Worm (Caenorhabditis elegans) whole organism, young adult: ENCODE data around the gene K04A8.20.

ENCODE experiments used
- B0035.1 ChIP-seq: sonication (generic microtip); optimal IDR thresholded peaks from 2 replicates; lab custom pipeline; 2016; ENCODE audit warnings: missing genetic modification characterization, mild to moderate bottlenecking, missing compliant biosample characterization, missing genotype, missing genetic modification reagents
- F37B4.10 ChIP-seq: fragments of 200-800 bp; sonication (Bioruptor generic); IDR thresholded peaks from 2 replicates; pipeline ENCODE4 v1.3.6; 2022; ENCODE audit warnings: missing genetic modification characterization, missing compliant biosample characterization
- F39B2.1 ChIP-seq: fragments of 200-800 bp; sonication (Bioruptor generic); IDR thresholded peaks from 2 replicates; pipeline ENCODE4 v1.3.6; 2022; ENCODE audit warnings: missing genetic modification reagents, missing genetic modification characterization, missing compliant biosample characterization
- F52B5.7 ChIP-seq: sonication (generic microtip); optimal IDR thresholded peaks from 2 replicates; lab custom pipeline; 2016; ENCODE audit warnings: mild to moderate bottlenecking, missing genetic modification characterization, missing compliant biosample characterization
- F57C9.4 ChIP-seq: sonication (generic microtip); optimal IDR thresholded peaks from 2 replicates; lab custom pipeline; 2017; ENCODE audit warnings: mild to moderate bottlenecking, missing genetic modification characterization, missing compliant biosample characterization
- K12H6.12 ChIP-seq: fragments of 200-800 bp; sonication (Bioruptor generic); optimal IDR thresholded peaks from 2 replicates; lab custom pipeline; 2018; ENCODE audit warnings: mild to moderate bottlenecking, missing genetic modification characterization, missing compliant biosample characterization
- attf-3 ChIP-seq: fragments of 200-800 bp; sonication (Bioruptor generic); conservative IDR thresholded peaks from 2 replicates; pipeline ENCODE4 v1.3.6; 2022; ENCODE audit warnings: missing genetic modification reagents, missing genetic modification characterization, missing compliant biosample characterization
- bed-1 ChIP-seq: fragments of 200-800 bp; sonication (Bioruptor generic); IDR thresholded peaks from 2 replicates; pipeline ENCODE4 v1.3.6; 2022; ENCODE audit warnings: missing genetic modification reagents, missing genetic modification characterization, missing compliant biosample characterization
- cebp-2 ChIP-seq: fragments of 200-800 bp; sonication (Bioruptor generic); IDR thresholded peaks from 2 replicates; pipeline ENCODE4 v1.3.6; 2022; ENCODE audit warnings: missing genetic modification characterization, missing compliant biosample characterization
- ceh-58 ChIP-seq: fragments of 200-800 bp; sonication (Bioruptor generic); IDR thresholded peaks from 2 replicates; pipeline ENCODE4 v1.3.6; 2022; ENCODE audit warnings: missing genetic modification characterization, missing compliant biosample characterization
- ceh-91 ChIP-seq: fragments of 200-800 bp; sonication (Bioruptor generic); IDR thresholded peaks from 2 replicates; pipeline ENCODE4 v1.3.6; 2022; ENCODE audit warnings: missing genetic modification reagents, missing genetic modification characterization, missing compliant biosample characterization
- die-1 ChIP-seq: sonication (generic microtip); optimal IDR thresholded peaks from 2 replicates; lab custom pipeline; 2016; ENCODE audit warnings: missing genotype, mild to moderate bottlenecking, missing genetic modification characterization, missing compliant biosample characterization
- dox-1 ChIP-seq: fragments of 200-800 bp; sonication (Bioruptor generic); IDR thresholded peaks from 2 replicates; pipeline ENCODE4 v1.3.6; 2022; ENCODE audit warnings: missing genetic modification reagents, missing genetic modification characterization, missing compliant biosample characterization
- egl-18 ChIP-seq: fragments of 200-800 bp; sonication (Bioruptor generic); IDR thresholded peaks from 2 replicates; pipeline ENCODE4 v1.3.6; 2022; ENCODE audit warnings: missing genetic modification reagents, missing genetic modification characterization, missing compliant biosample characterization
- hmg-1.2 ChIP-seq: fragments of 200-800 bp; sonication (Bioruptor generic); IDR thresholded peaks from 2 replicates; pipeline ENCODE4 v1.3.6; 2022; ENCODE audit warnings: missing genetic modification reagents, missing genetic modification characterization, missing compliant biosample characterization
- hmg-20 ChIP-seq: fragments of 200-800 bp; sonication (Bioruptor generic); IDR thresholded peaks from 2 replicates; pipeline ENCODE4 v1.3.6; 2022; ENCODE audit warnings: missing genetic modification reagents, missing genetic modification characterization, missing compliant biosample characterization
- hrde-1 ChIP-seq: sonication (generic microtip); optimal IDR thresholded peaks from 2 replicates; lab custom pipeline; 2016; ENCODE audit warnings: missing genetic modification characterization, mild to moderate bottlenecking, missing compliant biosample characterization, moderate library complexity, missing genotype, missing genetic modification reagents, borderline replicate concordance
- let-607 ChIP-seq, 2 experiments: fragments of 200-800 bp in 1 of 2; sonication (Bioruptor generic) in 1 of 2; sonication (generic microtip) in 1 of 2; optimal IDR thresholded peaks; 2 replicates each; lab custom pipeline; 2016 to 2018; ENCODE audit warnings: mild to moderate bottlenecking in 2 of 2, missing compliant biosample characterization in 2 of 2, missing genetic modification characterization in 2 of 2, moderate library complexity in 2 of 2, missing genotype in 1 of 2
- lin-40 ChIP-seq: sonication (generic microtip); optimal IDR thresholded peaks from 2 replicates; lab custom pipeline; 2016; ENCODE audit warnings: missing genetic modification characterization, mild to moderate bottlenecking, missing compliant biosample characterization, missing genotype, missing genetic modification reagents
- lin-54 ChIP-seq: fragments of 200-800 bp; sonication (Bioruptor generic); optimal IDR thresholded peaks from 2 replicates; lab custom pipeline; 2018; ENCODE audit warnings: mild to moderate bottlenecking, missing genetic modification characterization, missing compliant biosample characterization
- lir-1 ChIP-seq: fragments of 200-800 bp; sonication (Bioruptor generic); conservative IDR thresholded peaks from 2 replicates; pipeline ENCODE4 v1.3.6; 2022; ENCODE audit warnings: missing genetic modification reagents, missing genetic modification characterization, missing compliant biosample characterization
- madf-10 ChIP-seq: sonication (generic microtip); optimal IDR thresholded peaks from 2 replicates; lab custom pipeline; 2016; ENCODE audit warnings: mild to moderate bottlenecking, missing genetic modification characterization, missing compliant biosample characterization
- madf-6 ChIP-seq: fragments of 200-800 bp; sonication (Bioruptor generic); IDR thresholded peaks from 2 replicates; pipeline ENCODE4 v1.3.6; 2022; ENCODE audit warnings: missing genetic modification reagents, missing genetic modification characterization, missing compliant biosample characterization
- madf-8 ChIP-seq: fragments of 200-800 bp; sonication (Bioruptor generic); conservative IDR thresholded peaks from 2 replicates; pipeline ENCODE4 v1.3.6; 2022; ENCODE audit warnings: missing genetic modification reagents, missing genetic modification characterization, missing compliant biosample characterization
- mel-28 ChIP-seq: sonication (generic microtip); optimal IDR thresholded peaks from 2 replicates; lab custom pipeline; 2016; ENCODE audit warnings: borderline replicate concordance, mild to moderate bottlenecking, missing genetic modification characterization, missing compliant biosample characterization
- mxl-1 ChIP-seq: sonication (generic microtip); optimal IDR thresholded peaks from 2 replicates; lab custom pipeline; 2016; ENCODE audit warnings: missing genetic modification characterization, missing compliant biosample characterization
- nhr-120 ChIP-seq: fragments of 200-800 bp; sonication (Bioruptor generic); IDR thresholded peaks from 2 replicates; pipeline ENCODE4 v1.3.6; 2022; ENCODE audit warnings: missing genetic modification characterization, missing compliant biosample characterization
- nhr-179 ChIP-seq: sonication (generic microtip); optimal IDR thresholded peaks from 2 replicates; lab custom pipeline; 2016; ENCODE audit warnings: mild to moderate bottlenecking, missing genetic modification characterization, missing compliant biosample characterization
- nhr-80 ChIP-seq: sonication (generic microtip); optimal IDR thresholded peaks from 2 replicates; lab custom pipeline; 2016; ENCODE audit warnings: missing genetic modification characterization, missing compliant biosample characterization
- snpc-1.1 ChIP-seq: sonication (generic microtip); optimal IDR thresholded peaks from 2 replicates; lab custom pipeline; 2017; ENCODE audit warnings: missing genetic modification characterization, mild to moderate bottlenecking, missing compliant biosample characterization, antibody characterized with exemption, moderate library complexity, missing genotype, missing genetic modification reagents; ENCODE audit not compliant: insufficient read depth
- somi-1 ChIP-seq: fragments of 200-800 bp; sonication (Bioruptor generic); optimal IDR thresholded peaks from 2 replicates; lab custom pipeline; 2018; ENCODE audit warnings: mild to moderate bottlenecking, missing genetic modification characterization, missing compliant biosample characterization
- sptf-2 ChIP-seq: fragments of 200-800 bp; sonication (Bioruptor generic); optimal IDR thresholded peaks from 2 replicates; lab custom pipeline; 2018; ENCODE audit warnings: mild to moderate bottlenecking, missing genetic modification characterization, missing compliant biosample characterization
- tbx-9 ChIP-seq: sonication (generic microtip); optimal IDR thresholded peaks from 2 replicates; lab custom pipeline; 2016; ENCODE audit warnings: borderline replicate concordance, missing genetic modification characterization, inconsistent platforms, missing compliant biosample characterization
- zim-3 ChIP-seq: sonication (generic microtip); optimal IDR thresholded peaks from 2 replicates; lab custom pipeline; 2017; ENCODE audit warnings: mild to moderate bottlenecking, missing genetic modification characterization, moderate library complexity, missing compliant biosample characterization
- ztf-3 ChIP-seq: fragments of 200-800 bp; sonication (Bioruptor generic); optimal IDR thresholded peaks from 2 replicates; lab custom pipeline; 2018; ENCODE audit warnings: mild to moderate bottlenecking, missing genetic modification characterization, missing compliant biosample characterization
- ztf-6 ChIP-seq: fragments of 200-800 bp; sonication (Bioruptor generic); IDR thresholded peaks from 2 replicates; pipeline ENCODE4 v1.3.6; 2022; ENCODE audit warnings: missing genetic modification reagents, missing genetic modification characterization, missing compliant biosample characterization

Gene K04A8.20

DNA sequence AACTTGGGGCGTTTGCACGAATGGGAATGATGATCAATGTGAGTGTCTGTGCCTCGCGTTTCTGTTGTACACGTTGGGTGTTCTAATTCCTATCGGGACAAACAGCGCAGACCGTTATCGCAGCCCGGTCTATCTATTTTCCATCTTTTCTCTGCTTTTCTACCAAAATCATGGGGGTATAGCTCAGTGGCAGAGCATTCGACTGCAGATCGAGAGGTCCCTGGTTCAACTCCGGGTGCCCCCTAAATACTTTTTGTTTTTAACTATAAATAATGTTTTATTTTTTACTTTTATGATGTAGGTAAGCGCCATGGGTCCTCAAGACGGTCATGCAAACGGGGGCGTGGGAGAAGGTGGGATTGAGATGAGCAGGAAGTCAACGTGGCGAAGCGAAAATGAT is 10.3 kb downstream of the K04A8.20 start (continued):
- TF ChIP-seq hrde-1 (peak; percentile 70), hmg-20 (no peak), die-1 (peak; percentile 89), nhr-120 (GFP tag; lab: Robert Waterston, UW) (no peak), madf-6 (GFP tag; lab: Robert Waterston, UW) (no peak; the same call in 1 of the 2 replicates), ztf-6 (no peak), nhr-80 (peak; percentile 42), mxl-1 (peak; percentile 52), dox-1 (no peak), hmg-1.2 (GFP tag; lab: Robert Waterston, UW) (peak; percentile 65), zim-3 (tag; lab: Kevin White, UChicago) (peak; percentile 45), bed-1 (GFP tag; lab: Robert Waterston, UW) (no peak), attf-3 (no peak), F52B5.7 (tag; lab: Kevin White, UChicago) (no peak), nhr-179 (tag; lab: Kevin White, UChicago) (no peak), ceh-58 (GFP tag; lab: Robert Waterston, UW) (no peak), let-607 (tag; optimal IDR thresholded peaks at IDR 0.05; lab: Kevin White, UChicago) (peak; percentile 10 to 16), lin-54 (GFP tag; lab: Kevin White, UChicago) (no peak), lin-40 (no peak), lir-1 (GFP tag; lab: Robert Waterston, UW) (no peak), sptf-2 (peak; percentile 90), ztf-3 (GFP tag; lab: Kevin White, UChicago) (no peak), egl-18 (GFP tag; lab: Robert Waterston, UW) (no peak), F57C9.4 (tag; lab: Kevin White, UChicago) (no peak), B0035.1 (tag; lab: Kevin White, UChicago) (peak; percentile 31), ceh-91 (GFP tag; lab: Robert Waterston, UW) (no peak), snpc-1.1 (tag; lab: Kevin White, UChicago) (peak; percentile 31), cebp-2 (GFP tag; lab: Robert Waterston, UW) (0 out of 2 replicates have a peak, but pooled peaks have one; percentile 42), madf-8 (GFP tag; lab: Robert Waterston, UW) (peak; percentile 45), tbx-9 (tag; lab: Kevin White, UChicago) (no peak)
- TF ChIP-seq, all 124 proteins: peak for 55

ce11 chrV:6561592-6561991 is 12.3 kb downstream of the K04A8.20 start, which contains the start of gene spp-19:
TSS of gene spp-19 (minus strand) at chrV:6561692.
- TF ChIP-seq snpc-1.1 (tag; lab: Kevin White, UChicago) = no peak
- TF ChIP-seq F37B4.10 (GFP tag; lab: Robert Waterston, UW) = no peak
- no peak for TF ChIP-seq mel-28
- TF ChIP-seq madf-8 (GFP tag; lab: Robert Waterston, UW) = no peak
- no peak for TF ChIP-seq F39B2.1
- no peak for TF ChIP-seq somi-1

- TF ChIP-seq nhr-80 (peak; percentile 44), madf-10 (tag; lab: Kevin White, UChicago) (no peak), K12H6.12 (tag; lab: Kevin White, UChicago) (no peak)
Measured at ce11 chrV:6565851-6566386, 16.7 kb downstream of the K04A8.20 start, which contains the start of gene K04A8.1. TSS of gene K04A8.1 (plus strand) at chrV:6566336.
